Worm (Caenorhabditis elegans): ENCODE results near the gene pab-2.

ce11 chrX:13484813-13485212, 42.4 kb downstream of the pab-2 start, which contains the start of gene srd-51:
- TF ChIP-seq blmp-1 (tag; optimal IDR thresholded peaks at IDR 0.05), result no peak
- no peak for TF ChIP-seq elt-3 (tag; optimal IDR thresholded peaks at IDR 0.05)
